Worm (Caenorhabditis elegans) whole organism, mixed stage, embryonic: ENCODE data around the gene mdt-20.

Source experiments
- M03D4.4 ChIP-seq: sonication (generic microtip); optimal IDR thresholded peaks from 2 replicates; lab custom pipeline; 2017; ENCODE audit warnings: mild to moderate bottlenecking, missing genetic modification characterization, missing compliant biosample characterization
- bed-3 ChIP-seq: fragments of 200-800 bp; sonication (Bioruptor generic); optimal IDR thresholded peaks from 3 replicates; lab custom pipeline; 2018; ENCODE audit warnings: mild to moderate bottlenecking, missing genetic modification characterization, moderate library complexity, missing compliant biosample characterization
- ceh-39 ChIP-seq: fragments of 150-350 bp; optimal IDR thresholded peaks from 2 replicates; lab custom pipeline; 2014; ENCODE audit warnings: missing biosample characterization, missing genetic modification characterization
- ceh-43 ChIP-seq: fragments of 200-800 bp; sonication (Bioruptor generic); optimal IDR thresholded peaks from 2 replicates; lab custom pipeline; 2018; ENCODE audit warnings: mild to moderate bottlenecking, missing genetic modification characterization, moderate library complexity, missing compliant biosample characterization
- ceh-83 ChIP-seq: fragments of 200-800 bp; sonication (Bioruptor generic); optimal IDR thresholded peaks from 2 replicates; lab custom pipeline; 2018; ENCODE audit warnings: mild to moderate bottlenecking, missing genetic modification characterization, missing compliant biosample characterization
- ces-1 ChIP-seq: fragments of 150-350 bp; optimal IDR thresholded peaks from 2 replicates; lab custom pipeline; 2014; ENCODE audit warnings: missing biosample characterization, missing genetic modification reagents, missing genetic modification characterization
- cnd-1 ChIP-seq: fragments of 200-800 bp; sonication (Bioruptor generic); optimal IDR thresholded peaks from 2 replicates; lab custom pipeline; 2018; ENCODE audit warnings: mild to moderate bottlenecking, missing genetic modification characterization, missing compliant biosample characterization
- drap-1 ChIP-seq: fragments of 200-800 bp; sonication (Bioruptor generic); optimal IDR thresholded peaks from 3 replicates; lab custom pipeline; 2018; ENCODE audit warnings: mild to moderate bottlenecking, missing genetic modification characterization, missing compliant biosample characterization
- elt-3 ChIP-seq: fragments of 150-350 bp; optimal IDR thresholded peaks from 2 replicates; lab custom pipeline; 2014; ENCODE audit warnings: missing biosample characterization, missing genetic modification characterization
- flh-1 ChIP-seq: fragments of 200-800 bp; sonication (Bioruptor generic); optimal IDR thresholded peaks from 2 replicates; lab custom pipeline; 2018; ENCODE audit warnings: mild to moderate bottlenecking, missing genetic modification characterization, moderate library complexity, missing compliant biosample characterization
- ham-2 ChIP-seq: fragments of 200-800 bp; sonication (Bioruptor generic); optimal IDR thresholded peaks from 2 replicates; lab custom pipeline; 2018; ENCODE audit warnings: mild to moderate bottlenecking, missing genetic modification characterization, missing compliant biosample characterization
- hlh-1 ChIP-seq: fragments of 150-350 bp; optimal IDR thresholded peaks from 2 replicates; lab custom pipeline; 2014; ENCODE audit warnings: missing biosample characterization, missing genetic modification reagents, missing genetic modification characterization
- lin-13 ChIP-seq: fragments of 150-350 bp; optimal IDR thresholded peaks from 2 replicates; lab custom pipeline; 2014; ENCODE audit warnings: missing biosample characterization, missing genetic modification characterization
- lin-32 ChIP-seq: fragments of 200-800 bp; sonication (Bioruptor generic); optimal IDR thresholded peaks from 2 replicates; lab custom pipeline; 2018; ENCODE audit warnings: mild to moderate bottlenecking, missing genetic modification characterization, missing compliant biosample characterization
- lsy-2 ChIP-seq: fragments of 150-350 bp; optimal IDR thresholded peaks from 2 replicates; lab custom pipeline; 2014; ENCODE audit warnings: missing biosample characterization, missing genetic modification characterization
- mab-5 ChIP-seq: fragments of 150-350 bp; optimal IDR thresholded peaks from 2 replicates; lab custom pipeline; 2014; ENCODE audit warnings: missing biosample characterization, missing genetic modification characterization
- mep-1 ChIP-seq: fragments of 150-350 bp; optimal IDR thresholded peaks from 2 replicates; lab custom pipeline; 2017; ENCODE audit warnings: missing biosample characterization, missing genetic modification reagents, missing genetic modification characterization, inconsistent platforms
- mls-2 ChIP-seq: sonication (generic microtip); optimal IDR thresholded peaks from 2 replicates; lab custom pipeline; 2016; ENCODE audit warnings: mild to moderate bottlenecking, missing genetic modification characterization, moderate library complexity, missing compliant biosample characterization
- nhr-2 ChIP-seq: fragments of 150-350 bp; optimal IDR thresholded peaks from 2 replicates; lab custom pipeline; 2014; ENCODE audit warnings: missing biosample characterization, missing genetic modification characterization
- nhr-237 ChIP-seq: fragments of 150-350 bp; optimal IDR thresholded peaks from 2 replicates; lab custom pipeline; 2014; ENCODE audit warnings: missing biosample characterization, missing genetic modification characterization
- nhr-28 ChIP-seq: fragments of 150-350 bp; optimal IDR thresholded peaks from 2 replicates; lab custom pipeline; 2014; ENCODE audit warnings: missing biosample characterization, missing genetic modification characterization
- nhr-76 ChIP-seq: sonication (generic microtip); optimal IDR thresholded peaks from 2 replicates; lab custom pipeline; 2017; ENCODE audit warnings: missing biosample characterization, missing genetic modification characterization
- pha-4 ChIP-seq: fragments of 150-350 bp; optimal IDR thresholded peaks from 2 replicates; lab custom pipeline; 2018; ENCODE audit warnings: missing biosample characterization, missing genetic modification reagents, missing genetic modification characterization
- sem-2 ChIP-seq: fragments of 200-800 bp; sonication (Bioruptor generic); optimal IDR thresholded peaks from 2 replicates; lab custom pipeline; 2018; ENCODE audit warnings: mild to moderate bottlenecking, missing genetic modification characterization, missing compliant biosample characterization
- snpc-4 ChIP-seq: fragments of 150-350 bp; optimal IDR thresholded peaks from 2 replicates; lab custom pipeline; 2014; ENCODE audit warnings: missing biosample characterization, missing genetic modification characterization
- sptf-1 ChIP-seq: sonication (generic microtip); optimal IDR thresholded peaks from 2 replicates; lab custom pipeline; 2017; ENCODE audit warnings: mild to moderate bottlenecking, missing genetic modification characterization, moderate library complexity, missing compliant biosample characterization
- tbx-8 ChIP-seq: fragments of 200-800 bp; sonication (Bioruptor generic); optimal IDR thresholded peaks from 2 replicates; lab custom pipeline; 2018; ENCODE audit warnings: mild to moderate bottlenecking, missing genetic modification characterization, moderate library complexity, missing compliant biosample characterization
- unc-120 ChIP-seq: sonication (generic microtip); optimal IDR thresholded peaks from 2 replicates; lab custom pipeline; 2017; ENCODE audit warnings: missing genetic modification characterization, missing compliant biosample characterization; ENCODE audit not compliant: poor library complexity, severe bottlenecking
- unc-62 ChIP-seq: fragments of 150-350 bp; optimal IDR thresholded peaks from 2 replicates; lab custom pipeline; 2014; ENCODE audit warnings: missing biosample characterization, missing genetic modification reagents, missing genetic modification characterization
- ztf-11 ChIP-seq: fragments of 150-350 bp; optimal IDR thresholded peaks from 2 replicates; lab custom pipeline; 2014; ENCODE audit warnings: missing biosample characterization, missing genetic modification characterization

mdt-20 gene

DNA sequence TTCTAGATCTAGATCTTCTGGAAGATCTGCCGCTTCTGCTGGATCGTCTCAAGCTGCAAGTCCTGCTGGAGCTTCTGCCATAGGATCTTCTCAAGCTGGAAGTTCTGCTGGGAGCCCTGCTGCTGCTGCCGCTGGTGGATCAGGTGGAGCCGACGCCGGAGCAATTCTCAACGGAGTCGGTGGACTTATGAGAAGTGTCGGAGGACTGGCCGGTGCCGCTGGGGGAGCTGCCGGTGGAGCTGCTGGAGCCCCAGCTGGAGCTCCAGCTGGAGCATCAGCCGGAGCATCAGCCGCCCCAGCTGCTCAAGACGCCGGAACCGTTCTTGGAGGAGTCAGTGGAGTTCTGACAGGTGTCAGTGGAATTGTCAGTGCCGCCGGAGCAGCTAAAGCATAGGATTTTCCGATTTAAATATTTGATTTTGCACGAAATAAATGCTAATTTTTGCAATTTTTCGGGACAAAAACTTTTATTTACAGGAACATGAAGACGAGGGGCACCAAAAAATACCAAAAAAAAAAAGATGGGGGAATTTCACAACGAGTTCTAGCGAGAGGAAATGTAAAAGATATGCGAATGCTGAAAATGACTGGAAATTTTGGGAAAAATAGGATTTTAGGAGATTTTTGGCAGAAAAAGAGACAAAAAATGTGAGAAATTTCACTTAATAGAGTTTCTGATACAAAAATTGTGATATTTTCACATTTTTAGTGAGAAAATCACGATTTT is 45.0 kb downstream of the mdt-20 start:
- TF ChIP-seq nhr-237 (tag; lab: Kevin White, UChicago) (no peak), bed-3 (no peak), lin-13 (tag; lab: Kevin White, UChicago) (no peak), ces-1 (no peak), mls-2 (tag; lab: Kevin White, UChicago) (no peak), nhr-76 (tag; lab: Kevin White, UChicago) (no peak), drap-1 (GFP tag; lab: Kevin White, UChicago) (no peak), ceh-39 (no peak), ceh-83 (GFP tag; lab: Kevin White, UChicago) (no peak), sptf-1 (no peak), nhr-28 (no peak), pha-4 (tag; lab: Kevin White, UChicago) (no peak), snpc-4 (tag; lab: Kevin White, UChicago) (no peak)

ce11 chrIV:1234780-1235179 is 47.2 kb downstream of the mdt-20 start:
- TF ChIP-seq drap-1 (GFP tag; lab: Kevin White, UChicago) (no peak), sem-2 (GFP tag; lab: Kevin White, UChicago) (no peak)

DNA sequence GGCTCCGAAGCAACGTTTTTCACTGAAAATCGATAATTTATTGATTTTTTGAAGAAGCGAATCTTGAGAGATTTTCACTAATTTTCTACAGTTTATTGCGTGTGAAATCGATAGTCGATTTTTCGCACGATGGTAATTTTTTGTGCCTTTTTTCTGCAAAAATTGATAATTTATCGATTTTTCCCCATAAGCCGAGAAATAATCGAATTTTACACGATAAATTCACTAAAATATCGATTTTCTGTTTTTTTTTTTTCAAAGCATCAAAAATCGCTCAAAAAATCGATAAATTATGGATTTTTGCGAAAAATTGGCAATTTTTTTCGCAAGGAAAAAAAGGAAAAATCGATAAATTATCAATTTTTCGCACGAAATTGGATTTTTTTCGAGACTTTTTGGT is 48.2 kb downstream of the mdt-20 start:
- no peak for TF ChIP-seq ztf-11 (tag; lab: Kevin White, UChicago)
- no peak for TF ChIP-seq lin-32 (GFP tag; lab: Kevin White, UChicago)
- no peak for TF ChIP-seq lsy-2 (tag; lab: Kevin White, UChicago)
- no peak for TF ChIP-seq nhr-237 (tag; lab: Kevin White, UChicago)
- no peak for TF ChIP-seq hlh-1 (tag; lab: Kevin White, UChicago)
- no peak for TF ChIP-seq ceh-39

DNA sequence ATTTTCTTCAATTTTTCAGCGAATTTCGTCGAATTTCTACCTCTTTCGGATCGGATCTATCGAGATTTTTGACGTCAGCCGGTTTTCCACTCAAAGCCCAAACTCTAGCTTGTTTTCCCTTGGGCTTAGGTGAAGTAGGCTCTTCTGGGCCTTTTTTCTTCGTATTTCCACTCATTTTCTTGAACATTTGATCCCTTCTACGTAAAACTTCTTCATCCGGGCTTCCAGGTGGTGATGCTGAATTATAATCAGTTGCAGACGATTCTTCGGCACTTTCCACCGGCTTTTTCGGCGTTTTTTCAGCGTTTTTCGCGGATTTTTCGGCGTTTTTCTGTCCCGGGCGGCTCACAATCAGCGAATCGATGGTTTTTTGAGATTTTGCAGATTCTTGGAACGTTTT is 50.5 kb downstream of the mdt-20 start:
- TF ChIP-seq ceh-43 (GFP tag; lab: Kevin White, UChicago) (no peak), hlh-1 (tag; lab: Kevin White, UChicago) (no peak), mab-5 (tag; lab: Kevin White, UChicago) (no peak), cnd-1 (tag; lab: Kevin White, UChicago) (no peak), ces-1 (no peak)

DNA sequence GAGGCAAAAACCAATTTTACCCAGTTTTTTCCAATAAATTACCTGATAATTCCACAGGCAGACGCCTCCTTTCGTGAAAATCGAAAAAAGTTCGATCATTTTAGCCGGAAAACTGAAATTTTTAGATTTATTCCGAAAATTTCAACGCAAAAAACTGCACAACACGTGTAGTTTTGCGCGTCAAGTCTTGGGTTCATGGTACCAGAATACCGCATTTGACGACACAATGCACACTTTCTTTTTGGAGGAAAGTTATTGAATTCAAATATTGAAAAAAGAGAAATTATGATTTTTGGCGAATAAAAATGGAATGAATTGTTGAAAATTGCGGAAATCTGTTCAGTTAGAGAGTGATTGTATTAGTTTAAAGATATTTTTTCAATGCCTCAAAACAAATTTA is 52.1 kb downstream of the mdt-20 start, which contains the start of gene F38A1.8:
TSS of gene F38A1.8 (minus strand) at position 167 of the 400 bp plus-strand sequence.
- TF ChIP-seq nhr-28 (no peak), M03D4.4 (tag; lab: Kevin White, UChicago) (no peak), nhr-2 (tag; lab: Kevin White, UChicago) (no peak), unc-120 (tag; lab: Kevin White, UChicago) (no peak), flh-1 (GFP tag; lab: Kevin White, UChicago) (no peak), nhr-76 (tag; lab: Kevin White, UChicago) (no peak), elt-3 (no peak), mep-1 (tag; lab: Kevin White, UChicago) (peak; percentile 36), lsy-2 (tag; lab: Kevin White, UChicago) (peak; percentile 64), tbx-8 (no peak), cnd-1 (tag; lab: Kevin White, UChicago) (no peak), bed-3 (no peak), lin-13 (tag; lab: Kevin White, UChicago) (peak; percentile 51), hlh-1 (tag; lab: Kevin White, UChicago) (no peak), unc-62 (GFP tag; lab: Kevin White, UChicago) (no peak), ham-2 (no peak), ceh-83 (GFP tag; lab: Kevin White, UChicago) (no peak), nhr-237 (tag; lab: Kevin White, UChicago) (peak; percentile 64), drap-1 (GFP tag; lab: Kevin White, UChicago) (no peak), ztf-11 (tag; lab: Kevin White, UChicago) (no peak), pha-4 (tag; lab: Kevin White, UChicago) (peak; percentile 32)
